Fruit fly (Drosophila melanogaster) whole organism, embryonic: Measurements from ENCODE around the gene C901.
A peak's percentile ranks its signal among the peaks of the same experiment; 100 is the strongest.

Source experiments
- Awh ChIP-seq: fragments of 200-800 bp; sonication (Bioruptor generic); IDR thresholded peaks from 2 replicates; pipeline ENCODE4, ENCODE4 v1.3.6; 2022; ENCODE audit warnings: missing biosample characterization, missing genetic modification characterization
- CG10431 ChIP-seq: fragments of 200-800 bp; sonication (Bioruptor generic); optimal IDR thresholded peaks from 3 replicates; lab custom pipeline; 2018; ENCODE audit warnings: missing biosample characterization, mild to moderate bottlenecking, missing genetic modification characterization
- CG11696 ChIP-seq: fragments of 200-800 bp; sonication (Bioruptor generic); IDR thresholded peaks from 2 replicates; pipeline ENCODE4 v1.3.6; 2022; ENCODE audit warnings: missing biosample characterization, missing genetic modification characterization
- CG11723 ChIP-seq: fragments of 200-800 bp; sonication (Bioruptor generic); optimal IDR thresholded peaks from 2 replicates; lab custom pipeline; 2017; ENCODE audit warnings: missing biosample characterization, mild to moderate bottlenecking, missing genetic modification characterization
- CG12071 ChIP-seq: fragments of 200-800 bp; sonication (Bioruptor generic); optimal IDR thresholded peaks from 3 replicates; lab custom pipeline; 2018; ENCODE audit warnings: missing biosample characterization, mild to moderate bottlenecking, missing genetic modification characterization
- CG12769 ChIP-seq: fragments of 200-800 bp; sonication (Bioruptor generic); optimal IDR thresholded peaks from 2 replicates; lab custom pipeline; 2019; ENCODE audit warnings: missing biosample characterization, mild to moderate bottlenecking, missing genetic modification characterization, moderate library complexity
- CG14050 ChIP-seq: fragments of 200-800 bp; sonication (Bioruptor generic); IDR thresholded peaks from 3 replicates; pipeline ENCODE4 v1.3.6; 2022; ENCODE audit warnings: missing biosample characterization, missing genetic modification characterization
- CG15601 ChIP-seq: fragments of 200-800 bp; sonication (Bioruptor generic); optimal IDR thresholded peaks from 3 replicates; lab custom pipeline; 2019; ENCODE audit warnings: missing biosample characterization, mild to moderate bottlenecking, missing genetic modification characterization, moderate library complexity
- CG15696 ChIP-seq: fragments of 200-800 bp; sonication (Bioruptor generic); optimal IDR thresholded peaks from 2 replicates; lab custom pipeline; 2019; ENCODE audit warnings: missing biosample characterization, mild to moderate bottlenecking, missing genetic modification characterization, moderate library complexity
- CG2889 ChIP-seq: fragments of 200-800 bp; sonication (Bioruptor generic); IDR thresholded peaks from 3 replicates; pipeline ENCODE4 v1.3.6; 2022; ENCODE audit warnings: missing biosample characterization, missing genetic modification characterization
- CG31441 ChIP-seq: fragments of 200-800 bp; sonication (Bioruptor generic); IDR thresholded peaks from 2 replicates; pipeline ENCODE4 v1.3.6; 2022; ENCODE audit warnings: missing biosample characterization, missing genetic modification characterization
- CG34376 ChIP-seq: fragments of 200-800 bp; sonication (Bioruptor generic); optimal IDR thresholded peaks from 2 replicates; lab custom pipeline; 2018; ENCODE audit warnings: missing biosample characterization, mild to moderate bottlenecking, missing genetic modification characterization
- CG42726 ChIP-seq: fragments of 200-800 bp; sonication (Bioruptor generic); IDR thresholded peaks from 2 replicates; pipeline ENCODE4 v1.3.6; 2022; ENCODE audit warnings: missing biosample characterization, missing genetic modification characterization; ENCODE audit not compliant: partially characterized antibody
- CG4360 ChIP-seq: fragments of 200-800 bp; sonication (Bioruptor generic); IDR thresholded peaks from 2 replicates; pipeline ENCODE4 v1.3.6; 2022; ENCODE audit warnings: missing biosample characterization, missing genetic modification characterization
- CG4424 ChIP-seq: fragments of 200-800 bp; sonication (Bioruptor generic); optimal IDR thresholded peaks from 3 replicates; lab custom pipeline; 2016; ENCODE audit warnings: missing biosample characterization, missing genetic modification characterization
- CG4617 ChIP-seq: fragments of 200-800 bp; sonication (Bioruptor generic); optimal IDR thresholded peaks from 3 replicates; lab custom pipeline; 2016; ENCODE audit warnings: missing biosample characterization, missing genetic modification characterization, borderline replicate concordance
- CG4730 ChIP-seq: fragments of 200-800 bp; sonication (Bioruptor generic); IDR thresholded peaks from 2 replicates; pipeline ENCODE4 v1.3.6; 2022; ENCODE audit warnings: missing biosample characterization, missing genetic modification characterization
- CG6813 ChIP-seq: fragments of 200-800 bp; sonication (Bioruptor generic); optimal IDR thresholded peaks from 2 replicates; lab custom pipeline; 2017; ENCODE audit warnings: missing biosample characterization, missing genetic modification characterization, mild to moderate bottlenecking, moderate library complexity, missing genetic modification reagents
- CG7271 ChIP-seq: fragments of 200-800 bp; sonication (Bioruptor generic); optimal IDR thresholded peaks from 2 replicates; lab custom pipeline; 2018; ENCODE audit warnings: missing biosample characterization, mild to moderate bottlenecking, missing genetic modification characterization, moderate library complexity
- CG7745 ChIP-seq: fragments of 200-800 bp; sonication (Bioruptor generic); optimal IDR thresholded peaks from 2 replicates; lab custom pipeline; 2018; ENCODE audit warnings: missing biosample characterization, mild to moderate bottlenecking, missing genetic modification characterization, moderate library complexity
- CG9817 ChIP-seq: fragments of 200-800 bp; sonication (Bioruptor generic); optimal IDR thresholded peaks from 2 replicates; lab custom pipeline; 2018; ENCODE audit warnings: missing biosample characterization, mild to moderate bottlenecking, missing genetic modification characterization, moderate library complexity
- CG9932 ChIP-seq: fragments of 200-800 bp; sonication (Bioruptor generic); IDR thresholded peaks from 2 replicates; pipeline ENCODE4 v1.3.6; 2022; ENCODE audit warnings: missing biosample characterization, missing genetic modification characterization
- Dad ChIP-seq: fragments of 200-800 bp; sonication (Bioruptor generic); optimal IDR thresholded peaks from 3 replicates; lab custom pipeline; 2016; ENCODE audit warnings: missing biosample characterization, missing genetic modification characterization
- Dek ChIP-seq: fragments of 200-800 bp; sonication (Bioruptor generic); optimal IDR thresholded peaks from 3 replicates; lab custom pipeline; 2019; ENCODE audit warnings: missing biosample characterization, mild to moderate bottlenecking, missing genetic modification characterization, moderate library complexity
- Dfd ChIP-seq, 2 experiments: fragments of >200 bp; optimal IDR thresholded peaks; 2 replicates each; lab custom pipeline; 2017; ENCODE audit warnings: missing biosample characterization in 2 of 2, missing genetic modification characterization in 2 of 2
- Dll ChIP-seq: fragments of 200-800 bp; sonication (Bioruptor generic); IDR thresholded peaks from 4 replicates; pipeline ENCODE4 v1.3.6; 2022; ENCODE audit warnings: missing biosample characterization, missing genetic modification characterization; ENCODE audit not compliant: partially characterized antibody
- Doc3 ChIP-seq: fragments of 200-800 bp; sonication (Bioruptor generic); IDR thresholded peaks from 3 replicates; pipeline ENCODE4 v1.3.6; 2022; ENCODE audit warnings: missing biosample characterization, missing genetic modification characterization; ENCODE audit not compliant: partially characterized antibody
- Dref ChIP-seq: fragments of 200-800 bp; sonication (Bioruptor generic); IDR thresholded peaks from 2 replicates; pipeline ENCODE4 v1.3.6; 2022; ENCODE audit warnings: missing biosample characterization, missing genetic modification characterization
- ERR ChIP-seq: fragments of 200-800 bp; sonication (Bioruptor generic); optimal IDR thresholded peaks from 2 replicates; lab custom pipeline; 2016; ENCODE audit warnings: missing biosample characterization, missing genetic modification characterization
- Elba2 ChIP-seq: fragments of 200-800 bp; sonication (Bioruptor generic); optimal IDR thresholded peaks from 3 replicates; lab custom pipeline; 2016; ENCODE audit warnings: missing biosample characterization, missing genetic modification characterization
- Hr39 ChIP-seq: fragments of >200 bp; optimal IDR thresholded peaks from 2 replicates; lab custom pipeline; 2017
- Neu2 ChIP-seq: fragments of 200-800 bp; sonication (Bioruptor generic); optimal IDR thresholded peaks from 3 replicates; lab custom pipeline; 2016; ENCODE audit warnings: missing biosample characterization, missing genetic modification characterization, borderline replicate concordance
- Nf-YC ChIP-seq: fragments of 200-800 bp; optimal IDR thresholded peaks from 3 replicates; lab custom pipeline; 2019; ENCODE audit warnings: missing biosample characterization, mild to moderate bottlenecking, missing genetic modification characterization, moderate library complexity
- NfI ChIP-seq: fragments of 200-800 bp; sonication (Bioruptor generic); optimal IDR thresholded peaks from 3 replicates; lab custom pipeline; 2018; ENCODE audit warnings: missing biosample characterization, mild to moderate bottlenecking, missing genetic modification characterization, moderate library complexity
- Pdp1 ChIP-seq, 2 experiments: fragments of 200-800 bp; sonication (Bioruptor generic); optimal IDR thresholded peaks; 3 replicates each; lab custom pipeline; 2016; ENCODE audit warnings: missing biosample characterization in 2 of 2, missing genetic modification characterization in 2 of 2, mild to moderate bottlenecking in 1 of 2, moderate library complexity in 1 of 2
- Tbp ChIP-seq: fragments of >200 bp; optimal IDR thresholded peaks from 2 replicates; lab custom pipeline; 2018; ENCODE audit warnings: missing biosample characterization, missing genetic modification characterization
- aop ChIP-seq: fragments of 200-800 bp; sonication (Bioruptor generic); IDR thresholded peaks from 2 replicates; pipeline ENCODE4 v1.3.6; 2022; ENCODE audit warnings: missing biosample characterization, missing genetic modification characterization
- ash1 ChIP-seq: fragments of 200-800 bp; sonication (Bioruptor generic); optimal IDR thresholded peaks from 2 replicates; lab custom pipeline; 2018; ENCODE audit warnings: missing biosample characterization, mild to moderate bottlenecking, missing genetic modification characterization
- bcd ChIP-seq: fragments of 200-800 bp; sonication (Bioruptor generic); optimal IDR thresholded peaks from 2 replicates; lab custom pipeline; 2017; ENCODE audit warnings: missing biosample characterization, mild to moderate bottlenecking, missing genetic modification characterization
- br ChIP-seq: fragments of >200 bp; optimal IDR thresholded peaks from 2 replicates; lab custom pipeline; 2017
- cato ChIP-seq: fragments of 200-800 bp; sonication (Bioruptor generic); optimal IDR thresholded peaks from 2 replicates; lab custom pipeline; 2016; ENCODE audit warnings: missing biosample characterization, missing genetic modification characterization, borderline replicate concordance
- crc ChIP-seq: fragments of 200-800 bp; sonication (Bioruptor generic); optimal IDR thresholded peaks from 2 replicates; lab custom pipeline; 2016; ENCODE audit warnings: missing biosample characterization, missing genetic modification characterization
- dysf ChIP-seq: fragments of 200-800 bp; sonication (Bioruptor generic); IDR thresholded peaks from 3 replicates; pipeline ENCODE4 v1.3.6; 2022; ENCODE audit warnings: missing biosample characterization, missing genetic modification characterization
- ems ChIP-seq: fragments of 200-800 bp; sonication (Bioruptor generic); optimal IDR thresholded peaks from 3 replicates; lab custom pipeline; 2016; ENCODE audit warnings: missing biosample characterization, missing genetic modification characterization
- gsb ChIP-seq: fragments of 200-800 bp; sonication (Bioruptor generic); IDR thresholded peaks from 2 replicates; pipeline ENCODE4 v1.3.6; 2022; ENCODE audit warnings: missing biosample characterization, missing genetic modification characterization
- kni ChIP-seq: fragments of 200-800 bp; sonication (Bioruptor generic); optimal IDR thresholded peaks from 3 replicates; lab custom pipeline; 2017; ENCODE audit warnings: mild to moderate bottlenecking, missing biosample characterization, missing genetic modification reagents, missing genetic modification characterization
- mld ChIP-seq: fragments of 200-800 bp; sonication (Bioruptor generic); IDR thresholded peaks from 3 replicates; pipeline ENCODE4 v1.3.6; 2022; ENCODE audit warnings: missing biosample characterization, missing genetic modification characterization; ENCODE audit not compliant: partially characterized antibody
- nom ChIP-seq: fragments of 200-800 bp; sonication (Bioruptor generic); optimal IDR thresholded peaks from 2 replicates; lab custom pipeline; 2017; ENCODE audit warnings: missing biosample characterization, missing genetic modification characterization, mild to moderate bottlenecking, moderate library complexity, missing genetic modification reagents
- psq ChIP-seq: fragments of 200-800 bp; sonication (Bioruptor generic); optimal IDR thresholded peaks from 2 replicates; lab custom pipeline; 2017; ENCODE audit warnings: missing biosample characterization, missing genetic modification characterization
- ranshi ChIP-seq: fragments of 200-800 bp; sonication (Bioruptor generic); IDR thresholded peaks from 2 replicates; pipeline ENCODE4 v1.3.6; 2022; ENCODE audit warnings: missing biosample characterization, missing genetic modification characterization
- sd ChIP-seq: fragments of 200-800 bp; sonication (Bioruptor generic); optimal IDR thresholded peaks from 3 replicates; lab custom pipeline; 2018; ENCODE audit warnings: missing biosample characterization, mild to moderate bottlenecking, missing genetic modification characterization, moderate library complexity
- toy ChIP-seq: fragments of 200-800 bp; sonication (Bioruptor generic); IDR thresholded peaks from 2 replicates; pipeline ENCODE4 v1.3.6; 2022; ENCODE audit warnings: missing biosample characterization, missing genetic modification characterization
- z ChIP-seq: fragments of 200-800 bp; sonication (Bioruptor generic); IDR thresholded peaks from 3 replicates; pipeline ENCODE4 v1.3.6; 2022; ENCODE audit warnings: missing biosample characterization, missing genetic modification characterization
- zen2 ChIP-seq: fragments of 200-800 bp; sonication (Bioruptor generic); IDR thresholded peaks from 3 replicates; pipeline ENCODE4 v1.3.6; 2022; ENCODE audit warnings: missing biosample characterization, missing genetic modification characterization; ENCODE audit not compliant: partially characterized antibody

The C901 gene

DNA sequence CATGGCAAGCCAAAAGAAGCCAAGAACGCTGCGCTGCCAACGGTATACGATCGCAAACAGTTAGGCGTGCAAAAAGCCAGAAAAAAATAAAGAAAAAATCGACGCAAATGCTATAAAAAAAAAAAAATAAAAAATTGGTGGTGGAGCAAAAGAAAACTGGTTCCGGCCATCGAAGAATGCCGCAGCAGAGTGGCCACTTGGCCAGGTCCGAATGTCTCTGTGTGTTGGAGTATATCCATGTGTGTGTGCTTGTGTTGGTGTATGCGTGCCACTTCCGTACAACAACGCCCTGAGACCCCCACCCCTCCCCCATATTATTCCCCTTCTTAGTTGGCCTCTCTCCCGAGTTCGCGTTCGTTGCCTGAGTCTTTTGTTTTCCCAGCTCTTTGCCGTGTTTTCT lies 34.6 kb downstream of the C901 start (continued):
- peak; percentile 50; the same call in 1 of the 2 replicates for TF ChIP-seq aop (GFP tag; lab: Robert Waterston, UW)
- TF ChIP-seq CG4730, result no peak
- no peak for TF ChIP-seq Nf-YC (tag; lab: Kevin White, UChicago)
- no peak for TF ChIP-seq mld (GFP tag; lab: Robert Waterston, UW)
- no peak for TF ChIP-seq Hr39
- TF ChIP-seq Dref (GFP tag; lab: Robert Waterston, UW), result no peak
- no peak for TF ChIP-seq Tbp (GFP tag; lab: Kevin White, UChicago)
- no peak for TF ChIP-seq CG31441 (GFP tag; lab: Robert Waterston, UW)
- TF ChIP-seq gsb, result no peak
- no peak for TF ChIP-seq CG15696 (tag; lab: Kevin White, UChicago)
- no peak for TF ChIP-seq zen2
- TF ChIP-seq CG2889 (GFP tag; lab: Robert Waterston, UW), result no peak
- TF ChIP-seq cato (GFP tag; lab: Kevin White, UChicago), result no peak
- TF ChIP-seq CG9817 (tag; lab: Kevin White, UChicago), result no peak
- no peak for TF ChIP-seq CG7745
- no peak for TF ChIP-seq Awh (GFP tag; lab: Robert Waterston, UW)
- peak; percentile 41 for TF ChIP-seq sd (tag; lab: Kevin White, UChicago)
- TF ChIP-seq CG42726, result no peak
- TF ChIP-seq CG12769 (tag; lab: Kevin White, UChicago), result peak; percentile 35
- peak; percentile 68 for TF ChIP-seq nom (GFP tag; lab: Kevin White, UChicago)
- TF ChIP-seq psq (GFP tag; lab: Kevin White, UChicago), result no peak
- TF ChIP-seq kni, result peak; percentile 69
- no peak for TF ChIP-seq Dad (GFP tag; lab: Kevin White, UChicago)
- TF ChIP-seq CG15601 (tag; lab: Kevin White, UChicago), result no peak
- no peak for TF ChIP-seq CG34376
- TF ChIP-seq Neu2, result no peak
- no peak for TF ChIP-seq CG12071 (GFP tag; lab: Kevin White, UChicago)
- no peak for TF ChIP-seq bcd (GFP tag; lab: Kevin White, UChicago)
- TF ChIP-seq CG4617 (GFP tag; lab: Kevin White, UChicago), result no peak
- no peak for TF ChIP-seq CG14050 (GFP tag; lab: Robert Waterston, UW)
- no peak for TF ChIP-seq Dll (GFP tag; lab: Robert Waterston, UW)
- TF ChIP-seq Pdp1 (GFP tag; optimal IDR thresholded peaks at IDR 0.05; lab: Kevin White, UChicago), result no peak
- TF ChIP-seq CG4424 (GFP tag; lab: Kevin White, UChicago), result no peak
- no peak for TF ChIP-seq Dfd (GFP tag; optimal IDR thresholded peaks at IDR 0.05; lab: Kevin White, UChicago)
- no peak for TF ChIP-seq dysf

DNA sequence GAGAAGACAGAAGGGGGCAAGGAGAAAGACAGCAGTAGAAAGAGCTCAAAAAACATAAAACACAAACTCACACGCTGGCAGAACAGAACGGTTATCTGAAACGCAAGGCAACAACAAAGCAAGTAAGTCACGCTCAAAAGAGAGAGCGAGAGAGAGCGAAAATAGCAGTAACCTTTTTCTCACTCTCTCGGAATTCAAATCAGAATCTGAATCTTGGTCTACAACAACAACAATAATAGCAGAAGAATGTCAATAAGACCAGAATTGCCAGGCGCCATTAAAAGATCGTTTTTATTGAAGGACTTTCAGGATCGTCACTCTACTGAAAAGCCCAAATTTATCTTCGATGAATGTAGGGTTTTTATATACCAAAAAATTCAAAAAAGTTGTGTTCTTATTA lies 35.7 kb downstream of the C901 start:
- TF ChIP-seq ems (GFP tag; lab: Kevin White, UChicago) (no peak), ranshi (GFP tag; lab: Robert Waterston, UW) (no peak), CG11723 (no peak), NfI (no peak), Elba2 (peak; percentile 29), CG9932 (no peak), z (GFP tag; lab: Robert Waterston, UW) (peak; percentile 70; the same call in 2 of the 3 replicates), toy (no peak), br (lab: Kevin White, UChicago) (no peak), ash1 (GFP tag; lab: Kevin White, UChicago) (no peak), CG11696 (no peak), ERR (GFP tag; lab: Kevin White, UChicago) (no peak), CG10431 (GFP tag; lab: Kevin White, UChicago) (no peak), Doc3 (no peak), CG6813 (GFP tag; lab: Kevin White, UChicago) (no peak), CG7271 (no peak), CG4360 (peak; percentile 84), Dek (tag; lab: Kevin White, UChicago) (no peak), crc (GFP tag; lab: Kevin White, UChicago) (no peak)
